Fruit fly (Drosophila melanogaster) whole organism, embryonic: ENCODE measurements around the gene CG6951.
A peak's percentile ranks its signal among the peaks of the same experiment; 100 is the strongest.

Source experiments
- ATbp ChIP-seq: fragments of 200-800 bp; sonication (Bioruptor generic); optimal IDR thresholded peaks from 2 replicates; lab custom pipeline; 2017; ENCODE audit warnings: missing biosample characterization, mild to moderate bottlenecking, missing genetic modification characterization, missing genetic modification reagents
- Aef1 ChIP-seq: fragments of 200-800 bp; sonication (Bioruptor generic); IDR thresholded peaks from 3 replicates; pipeline ENCODE4 v1.3.6; 2022; ENCODE audit warnings: missing biosample characterization, missing genetic modification characterization
- BEAF-32 ChIP-seq: fragments of 200-800 bp; sonication (Bioruptor generic); optimal IDR thresholded peaks from 3 replicates; lab custom pipeline; 2017; ENCODE audit warnings: missing biosample characterization, missing genetic modification characterization, mild to moderate bottlenecking, moderate library complexity, missing genetic modification reagents
- Bdp1 ChIP-seq: fragments of 200-800 bp; sonication (Bioruptor generic); optimal IDR thresholded peaks from 3 replicates; lab custom pipeline; 2016; ENCODE audit warnings: missing biosample characterization, missing genetic modification characterization
- BtbVII ChIP-seq: fragments of 200-800 bp; sonication (Bioruptor generic); optimal IDR thresholded peaks from 3 replicates; lab custom pipeline; 2017; ENCODE audit warnings: missing biosample characterization, mild to moderate bottlenecking, missing genetic modification characterization
- CG10366 ChIP-seq: fragments of 200-800 bp; sonication (Bioruptor generic); IDR thresholded peaks from 2 replicates; pipeline ENCODE4 v1.3.6; 2022; ENCODE audit warnings: missing biosample characterization, missing genetic modification characterization
- CG10543 ChIP-seq: fragments of 200-800 bp; sonication (Bioruptor generic); optimal IDR thresholded peaks from 3 replicates; lab custom pipeline; 2017; ENCODE audit warnings: missing biosample characterization, mild to moderate bottlenecking, missing genetic modification characterization, moderate library complexity
- CG11560 ChIP-seq: fragments of 200-800 bp; sonication (Bioruptor generic); IDR thresholded peaks from 3 replicates; pipeline ENCODE4 v1.3.6; 2022; ENCODE audit warnings: missing biosample characterization, missing genetic modification characterization
- CG13775 ChIP-seq: fragments of 200-800 bp; sonication (Bioruptor generic); optimal IDR thresholded peaks from 3 replicates; lab custom pipeline; 2017; ENCODE audit warnings: missing biosample characterization, mild to moderate bottlenecking, missing genetic modification characterization
- CG15073 ChIP-seq: fragments of 200-800 bp; sonication (Bioruptor generic); optimal IDR thresholded peaks from 2 replicates; lab custom pipeline; 2016; ENCODE audit warnings: missing biosample characterization, missing genetic modification characterization
- CG15269 ChIP-seq: fragments of 200-800 bp; sonication (Bioruptor generic); optimal IDR thresholded peaks from 2 replicates; lab custom pipeline; 2018; ENCODE audit warnings: missing biosample characterization, mild to moderate bottlenecking, missing genetic modification characterization, moderate library complexity
- CG16779 ChIP-seq: fragments of 200-800 bp; sonication (Bioruptor generic); IDR thresholded peaks from 2 replicates; pipeline ENCODE4 v1.3.6; 2022; ENCODE audit warnings: missing biosample characterization, missing genetic modification characterization
- CG33213 ChIP-seq: fragments of 200-800 bp; sonication (Bioruptor generic); optimal IDR thresholded peaks from 3 replicates; lab custom pipeline; 2016; ENCODE audit warnings: missing biosample characterization, missing genetic modification characterization
- CG43689 ChIP-seq: fragments of 200-800 bp; sonication (Bioruptor generic); IDR thresholded peaks from 2 replicates; pipeline ENCODE4 v1.3.6; 2022; ENCODE audit warnings: missing biosample characterization, missing genetic modification characterization
- CG6813 ChIP-seq: fragments of 200-800 bp; sonication (Bioruptor generic); optimal IDR thresholded peaks from 2 replicates; lab custom pipeline; 2017; ENCODE audit warnings: missing biosample characterization, missing genetic modification characterization, mild to moderate bottlenecking, moderate library complexity, missing genetic modification reagents
- CG7928 ChIP-seq: fragments of 200-800 bp; sonication (Bioruptor generic); optimal IDR thresholded peaks from 2 replicates; lab custom pipeline; 2017; ENCODE audit warnings: missing biosample characterization, mild to moderate bottlenecking, missing genetic modification characterization
- CG9215 ChIP-seq: fragments of 200-800 bp; sonication (Bioruptor generic); IDR thresholded peaks from 2 replicates; pipeline ENCODE4 v1.3.6; 2022; ENCODE audit warnings: missing biosample characterization, missing genetic modification characterization
- CG9609 ChIP-seq: fragments of 200-800 bp; sonication (Bioruptor generic); optimal IDR thresholded peaks from 3 replicates; lab custom pipeline; 2016; ENCODE audit warnings: missing biosample characterization, missing genetic modification characterization
- CG9876 ChIP-seq: fragments of 200-800 bp; sonication (Bioruptor generic); optimal IDR thresholded peaks from 2 replicates; lab custom pipeline; 2016; ENCODE audit warnings: missing biosample characterization, missing genetic modification characterization
- CG9932 ChIP-seq: fragments of 200-800 bp; sonication (Bioruptor generic); IDR thresholded peaks from 2 replicates; pipeline ENCODE4 v1.3.6; 2022; ENCODE audit warnings: missing biosample characterization, missing genetic modification characterization
- CHES-1-like ChIP-seq: fragments of 200-800 bp; sonication (Bioruptor generic); optimal IDR thresholded peaks from 2 replicates; lab custom pipeline; 2016; ENCODE audit warnings: missing biosample characterization, missing genetic modification characterization
- CkIIα-i1 ChIP-seq: fragments of 200-800 bp; sonication (Bioruptor generic); IDR thresholded peaks from 2 replicates; pipeline ENCODE4 v1.3.6; 2022; ENCODE audit warnings: missing biosample characterization, missing genetic modification characterization
- Fer2 ChIP-seq: fragments of 200-800 bp; sonication (Bioruptor generic); optimal IDR thresholded peaks from 2 replicates; lab custom pipeline; 2018; ENCODE audit warnings: missing biosample characterization, mild to moderate bottlenecking, missing genetic modification characterization, moderate library complexity
- Gsc ChIP-seq: fragments of 200-800 bp; sonication (Bioruptor generic); IDR thresholded peaks from 2 replicates; pipeline ENCODE4 v1.3.6; 2022; ENCODE audit warnings: missing biosample characterization, missing genetic modification characterization
- H15 ChIP-seq: fragments of 200-800 bp; sonication (Bioruptor generic); IDR thresholded peaks from 3 replicates; pipeline ENCODE4 v1.3.6; 2022; ENCODE audit warnings: missing biosample characterization, missing genetic modification characterization
- HHEX ChIP-seq: fragments of 200-800 bp; sonication (Bioruptor generic); optimal IDR thresholded peaks from 3 replicates; lab custom pipeline; 2017; ENCODE audit warnings: missing biosample characterization, mild to moderate bottlenecking, missing genetic modification characterization, missing genetic modification reagents
- Hmr ChIP-seq: fragments of 200-800 bp; sonication (Bioruptor generic); optimal IDR thresholded peaks from 3 replicates; lab custom pipeline; 2017; ENCODE audit warnings: mild to moderate bottlenecking, missing biosample characterization, missing genetic modification reagents, missing genetic modification characterization
- MESR4 ChIP-seq: fragments of 200-800 bp; sonication (Bioruptor generic); optimal IDR thresholded peaks from 2 replicates; lab custom pipeline; 2018; ENCODE audit warnings: missing biosample characterization, mild to moderate bottlenecking, missing genetic modification characterization, moderate library complexity
- YL-1 ChIP-seq: fragments of 200-800 bp; sonication (Bioruptor generic); optimal IDR thresholded peaks from 3 replicates; lab custom pipeline; 2017; ENCODE audit warnings: missing biosample characterization, mild to moderate bottlenecking, missing genetic modification characterization
- al ChIP-seq: fragments of 200-800 bp; sonication (Bioruptor generic); IDR thresholded peaks from 2 replicates; pipeline ENCODE4 v1.3.6; 2022; ENCODE audit warnings: missing biosample characterization, missing genetic modification characterization
- amos ChIP-seq: fragments of 200-800 bp; sonication (Bioruptor generic); IDR thresholded peaks from 2 replicates; pipeline ENCODE4 v1.3.6; 2022; ENCODE audit warnings: missing biosample characterization, missing genetic modification characterization; ENCODE audit not compliant: partially characterized antibody
- ase ChIP-seq: fragments of 200-800 bp; sonication (Bioruptor generic); IDR thresholded peaks from 3 replicates; pipeline ENCODE4 v1.3.6; 2022; ENCODE audit warnings: missing biosample characterization, missing genetic modification characterization
- btn ChIP-seq: fragments of 200-800 bp; sonication (Bioruptor generic); optimal IDR thresholded peaks from 2 replicates; lab custom pipeline; 2016; ENCODE audit warnings: missing biosample characterization, missing genetic modification characterization
- cas ChIP-seq: fragments of 200-800 bp; sonication (Bioruptor generic); IDR thresholded peaks from 2 replicates; pipeline ENCODE4 v1.3.6; 2022; ENCODE audit warnings: missing biosample characterization, missing genetic modification characterization
- corto ChIP-seq: fragments of 200-800 bp; sonication (Bioruptor generic); optimal IDR thresholded peaks from 2 replicates; lab custom pipeline; 2016; ENCODE audit warnings: missing biosample characterization, mild to moderate bottlenecking, missing genetic modification characterization, moderate library complexity
- fru ChIP-seq: fragments of >200 bp; optimal IDR thresholded peaks from 2 replicates; lab custom pipeline; 2017
- gcm ChIP-seq: fragments of 200-800 bp; sonication (Bioruptor generic); optimal IDR thresholded peaks from 2 replicates; lab custom pipeline; 2019; ENCODE audit warnings: missing biosample characterization, mild to moderate bottlenecking, missing genetic modification characterization, moderate library complexity
- gsb-n ChIP-seq: fragments of 200-800 bp; sonication (Bioruptor generic); optimal IDR thresholded peaks from 3 replicates; lab custom pipeline; 2018; ENCODE audit warnings: missing biosample characterization, mild to moderate bottlenecking, missing genetic modification characterization
- ham ChIP-seq: fragments of 200-800 bp; sonication (Bioruptor generic); IDR thresholded peaks from 2 replicates; pipeline ENCODE4 v1.3.6; 2022; ENCODE audit warnings: missing biosample characterization, missing genetic modification characterization
- hb ChIP-seq: fragments of 200-800 bp; sonication (Bioruptor generic); IDR thresholded peaks from 3 replicates; pipeline ENCODE4 v1.3.6; 2022; ENCODE audit warnings: missing biosample characterization, missing genetic modification characterization; ENCODE audit not compliant: partially characterized antibody
- jumu ChIP-seq: fragments of 200-800 bp; sonication (Bioruptor generic); optimal IDR thresholded peaks from 3 replicates; lab custom pipeline; 2016; ENCODE audit warnings: missing biosample characterization, missing genetic modification characterization
- maf-S ChIP-seq: fragments of 200-800 bp; sonication (Bioruptor generic); optimal IDR thresholded peaks from 2 replicates; lab custom pipeline; 2016; ENCODE audit warnings: missing biosample characterization, missing genetic modification characterization
- mld ChIP-seq: fragments of 200-800 bp; sonication (Bioruptor generic); IDR thresholded peaks from 3 replicates; pipeline ENCODE4 v1.3.6; 2022; ENCODE audit warnings: missing biosample characterization, missing genetic modification characterization; ENCODE audit not compliant: partially characterized antibody
- nau ChIP-seq: fragments of 200-800 bp; sonication (Bioruptor generic); optimal IDR thresholded peaks from 3 replicates; lab custom pipeline; 2017; ENCODE audit warnings: missing biosample characterization, mild to moderate bottlenecking, missing genetic modification characterization, missing genetic modification reagents
- nom ChIP-seq: fragments of 200-800 bp; sonication (Bioruptor generic); optimal IDR thresholded peaks from 2 replicates; lab custom pipeline; 2017; ENCODE audit warnings: missing biosample characterization, missing genetic modification characterization, mild to moderate bottlenecking, moderate library complexity, missing genetic modification reagents
- pita ChIP-seq: fragments of 200-800 bp; sonication (Bioruptor generic); optimal IDR thresholded peaks from 2 replicates; lab custom pipeline; 2017; ENCODE audit warnings: missing biosample characterization, mild to moderate bottlenecking, missing genetic modification characterization
- ranshi ChIP-seq: fragments of 200-800 bp; sonication (Bioruptor generic); IDR thresholded peaks from 2 replicates; pipeline ENCODE4 v1.3.6; 2022; ENCODE audit warnings: missing biosample characterization, missing genetic modification characterization
- sc ChIP-seq, 3 experiments: fragments of >200 bp in 2 of 3; fragments of 200-800 bp in 1 of 3; sonication (Bioruptor generic) in 1 of 3; optimal IDR thresholded peaks; 2 replicates in 2 of 3; 3 replicates in 1 of 3; lab custom pipeline; 2017; ENCODE audit warnings: mild to moderate bottlenecking in 1 of 3, missing biosample characterization in 1 of 3, missing genetic modification characterization in 1 of 3, missing genetic modification reagents in 1 of 3
- schlank ChIP-seq: fragments of 200-800 bp; sonication (Bioruptor generic); optimal IDR thresholded peaks from 2 replicates; lab custom pipeline; 2018; ENCODE audit warnings: missing biosample characterization, mild to moderate bottlenecking, missing genetic modification characterization
- tin ChIP-seq: fragments of 200-800 bp; sonication (Bioruptor generic); optimal IDR thresholded peaks from 3 replicates; lab custom pipeline; 2016; ENCODE audit warnings: missing biosample characterization, missing genetic modification characterization
- unc-4 ChIP-seq: fragments of 200-800 bp; sonication (Bioruptor generic); IDR thresholded peaks from 2 replicates; pipeline ENCODE4 v1.3.6; 2022; ENCODE audit warnings: missing biosample characterization, missing genetic modification characterization; ENCODE audit not compliant: partially characterized antibody

Gene CG6951

DNA sequence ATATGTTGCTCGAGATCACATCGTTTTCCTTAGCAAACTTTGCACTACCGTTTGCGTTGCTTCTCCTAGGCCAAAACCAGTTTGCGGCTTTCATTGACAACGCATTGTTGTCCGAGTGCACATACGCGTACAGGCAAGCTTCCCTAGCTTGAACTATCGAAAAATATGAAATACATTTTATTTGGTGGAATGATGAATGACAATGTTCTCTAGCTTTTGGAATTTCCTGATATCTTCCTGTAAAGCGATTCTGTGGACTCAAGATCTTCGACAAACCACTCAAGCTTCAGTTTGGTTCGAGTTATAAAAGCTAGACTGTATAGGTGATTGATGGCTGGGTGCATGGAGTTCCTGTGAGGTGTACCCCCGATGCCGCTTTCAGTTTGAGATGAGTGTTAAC, 45.2 kb upstream of the CG6951 start (continued):
- TF ChIP-seq CG6813 (GFP tag; lab: Kevin White, UChicago) (peak; percentile 53), Fer2 (tag; lab: Kevin White, UChicago) (no peak), jumu (GFP tag; lab: Kevin White, UChicago) (peak; percentile 54), mld (GFP tag; lab: Robert Waterston, UW) (no peak), CG11560 (tag; lab: Robert Waterston, UW) (no peak), Gsc (GFP tag; lab: Robert Waterston, UW) (peak; percentile 23; the same call in 1 of the 2 replicates), nom (GFP tag; lab: Kevin White, UChicago) (peak; percentile 59), BtbVII (GFP tag; lab: Kevin White, UChicago) (no peak), CG9876 (no peak), CG15269 (tag; lab: Kevin White, UChicago) (peak; percentile 54), maf-S (GFP tag; lab: Kevin White, UChicago) (peak; percentile 21), CG9215 (GFP tag; lab: Robert Waterston, UW) (no peak), MESR4 (GFP tag; lab: Kevin White, UChicago) (no peak), CG9932 (GFP tag; lab: Robert Waterston, UW) (no peak), H15 (GFP tag; lab: Robert Waterston, UW) (peak; percentile 73; the same call in 2 of the 3 replicates), pita (GFP tag; lab: Kevin White, UChicago) (no peak), ham (GFP tag; lab: Robert Waterston, UW) (no peak), gsb-n (tag; lab: Kevin White, UChicago) (peak; percentile 61), BEAF-32 (GFP tag; lab: Kevin White, UChicago) (no peak), btn (GFP tag; lab: Kevin White, UChicago) (peak; percentile 43), fru (lab: Kevin White, UChicago) (no peak), ATbp (GFP tag; lab: Kevin White, UChicago) (peak; percentile 66), CG33213 (GFP tag; lab: Kevin White, UChicago) (peak; percentile 39), YL-1 (GFP tag; lab: Kevin White, UChicago) (no peak), gcm (peak; percentile 30), unc-4 (no peak), CG10543 (no peak), sc (optimal IDR thresholded peaks at IDR 0.05; lab: Kevin White, UChicago) (no peak), sc (GFP tag; optimal IDR thresholded peaks at IDR 0.05; lab: Kevin White, UChicago) (peak; percentile 4), HHEX (GFP tag; lab: Kevin White, UChicago) (peak; percentile 45), schlank (tag; lab: Kevin White, UChicago) (no peak), Hmr (GFP tag; lab: Kevin White, UChicago) (no peak), nau (peak; percentile 15), amos (GFP tag; lab: Robert Waterston, UW) (no peak), CG7928 (GFP tag; lab: Kevin White, UChicago) (no peak), Bdp1 (peak; percentile 12), CG15073 (no peak), cas (GFP tag; lab: Robert Waterston, UW) (no peak), hb (GFP tag; lab: Robert Waterston, UW) (no peak), CkIIα-i1 (no peak), corto (GFP tag; lab: Kevin White, UChicago) (no peak), CG13775 (GFP tag; lab: Kevin White, UChicago) (peak; percentile 16), ase (GFP tag; lab: Robert Waterston, UW) (peak; percentile 76), ranshi (peak; percentile 52), CG9609 (GFP tag; lab: Kevin White, UChicago) (no peak), al (GFP tag; lab: Robert Waterston, UW) (0 out of 2 replicates have a peak, but pooled peaks have one; percentile 15), tin (peak; percentile 39), CG10366 (GFP tag; lab: Robert Waterston, UW) (peak; percentile 71), CG16779 (GFP tag; lab: Robert Waterston, UW) (no peak), CHES-1-like (GFP tag; lab: Kevin White, UChicago) (peak; percentile 34), Aef1 (GFP tag; lab: Robert Waterston, UW) (peak; percentile 39; the same call in 2 of the 3 replicates), CG43689 (GFP tag; lab: Robert Waterston, UW) (no peak)
